1 fruit fly cellular context compared by ENCODE assay signal in genomic region chr3R:22663115-22663514, dm6.
A peak's percentile ranks its signal among the peaks of the same experiment; 100 is the strongest.
TF ChIP-seq lines count a peak whose summit lies in the region.

No protein-coding gene starts in this region.

TF ChIP-seq in whole organism, embryonic, 481 proteins besides CTCF, POLR2A, EP300 and RAD21 (continued from another document):
- peak; percentile 71 for TF ChIP-seq phol (tag; optimal IDR thresholded peaks at IDR 0.05; lab: Kevin White, UChicago)
- TF ChIP-seq D (optimal IDR thresholded peaks at IDR 0.05; lab: Kevin White, UChicago) = no peak
- peak; percentile 23 for TF ChIP-seq D (GFP tag; optimal IDR thresholded peaks at IDR 0.05; lab: Kevin White, UChicago)
- TF ChIP-seq otp (GFP tag; IDR thresholded peaks at IDR 0.05; lab: Robert Waterston, UW) = peak; percentile 79
- TF ChIP-seq Hey (tag; optimal IDR thresholded peaks at IDR 0.05; lab: Kevin White, UChicago) = no peak
- peak; percentile 59 for TF ChIP-seq CG10979 (tag; optimal IDR thresholded peaks at IDR 0.05; lab: Kevin White, UChicago)
